Worm (Caenorhabditis elegans) whole organism, late embryonic: Measurements from ENCODE around the gene W02D7.12.

Experiments used
- C38D4.7 ChIP-seq: fragments of 200-800 bp; sonication (Bioruptor generic); optimal IDR thresholded peaks from 2 replicates; lab custom pipeline; 2018; ENCODE audit warnings: mild to moderate bottlenecking, missing genetic modification characterization, moderate library complexity, missing compliant biosample characterization
- F13H6.1 ChIP-seq: sonication (generic microtip); optimal IDR thresholded peaks from 2 replicates; lab custom pipeline; 2016; ENCODE audit warnings: missing genetic modification characterization, missing compliant biosample characterization
- K02D7.2 ChIP-seq: sonication (generic microtip); optimal IDR thresholded peaks from 2 replicates; lab custom pipeline; 2017; ENCODE audit warnings: mild to moderate bottlenecking, missing genetic modification characterization, missing compliant biosample characterization
- ceh-14 ChIP-seq: sonication (generic microtip); optimal IDR thresholded peaks from 2 replicates; lab custom pipeline; 2016; ENCODE audit warnings: missing genotype, missing genetic modification characterization, missing compliant biosample characterization
- ceh-30 ChIP-seq: fragments of 150-350 bp; optimal IDR thresholded peaks from 2 replicates; lab custom pipeline; 2014; ENCODE audit warnings: missing biosample characterization, missing genetic modification characterization
- ceh-31 ChIP-seq: sonication (generic microtip); optimal IDR thresholded peaks from 2 replicates; lab custom pipeline; 2016; ENCODE audit warnings: missing genetic modification characterization, missing compliant biosample characterization
- ceh-34 ChIP-seq: sonication (generic microtip); optimal IDR thresholded peaks from 2 replicates; lab custom pipeline; 2016; ENCODE audit warnings: mild to moderate bottlenecking, missing genetic modification characterization, missing compliant biosample characterization
- ceh-45 ChIP-seq: fragments of 200-800 bp; sonication (Bioruptor generic); IDR thresholded peaks from 2 replicates; pipeline ENCODE4 v1.3.6; 2022; ENCODE audit warnings: missing genetic modification reagents, missing genetic modification characterization, missing compliant biosample characterization
- che-1 ChIP-seq: sonication (generic microtip); optimal IDR thresholded peaks from 2 replicates; lab custom pipeline; 2016; ENCODE audit warnings: mild to moderate bottlenecking, missing genetic modification characterization, missing compliant biosample characterization
- dmd-4 ChIP-seq: sonication (generic microtip); optimal IDR thresholded peaks from 2 replicates; lab custom pipeline; 2016; ENCODE audit warnings: borderline replicate concordance, missing genetic modification characterization, missing compliant biosample characterization
- elt-4 ChIP-seq: sonication (generic microtip); optimal IDR thresholded peaks from 2 replicates; lab custom pipeline; 2016; ENCODE audit warnings: missing genetic modification characterization, missing compliant biosample characterization
- ets-4 ChIP-seq: sonication (generic microtip); optimal IDR thresholded peaks from 2 replicates; lab custom pipeline; 2016; ENCODE audit warnings: missing genetic modification characterization, missing compliant biosample characterization
- fax-1 ChIP-seq: sonication (generic microtip); optimal IDR thresholded peaks from 2 replicates; lab custom pipeline; 2016; ENCODE audit warnings: missing genotype, missing genetic modification characterization, missing compliant biosample characterization
- fkh-10 ChIP-seq: fragments of 150-350 bp; optimal IDR thresholded peaks from 2 replicates; lab custom pipeline; 2014; ENCODE audit warnings: missing biosample characterization, missing genetic modification reagents, missing genetic modification characterization
- fkh-6 ChIP-seq: sonication (generic microtip); optimal IDR thresholded peaks from 2 replicates; lab custom pipeline; 2016; ENCODE audit warnings: missing genetic modification characterization, missing compliant biosample characterization
- gmeb-2 ChIP-seq: sonication (generic microtip); optimal IDR thresholded peaks from 2 replicates; lab custom pipeline; 2016; ENCODE audit warnings: missing genetic modification characterization, inconsistent platforms, missing compliant biosample characterization
- hlh-13 ChIP-seq: fragments of 200-800 bp; sonication (Bioruptor generic); optimal IDR thresholded peaks from 2 replicates; lab custom pipeline; 2018; ENCODE audit warnings: mild to moderate bottlenecking, missing genetic modification characterization, missing compliant biosample characterization
- hlh-15 ChIP-seq: sonication (generic microtip); optimal IDR thresholded peaks from 2 replicates; lab custom pipeline; 2016; ENCODE audit warnings: missing genetic modification characterization, missing compliant biosample characterization
- lin-11 ChIP-seq: fragments of 200-800 bp; sonication (Bioruptor generic); optimal IDR thresholded peaks from 2 replicates; lab custom pipeline; 2018; ENCODE audit warnings: mild to moderate bottlenecking, missing genetic modification characterization, missing compliant biosample characterization
- nfya-1 ChIP-seq: sonication (generic microtip); optimal IDR thresholded peaks from 2 replicates; lab custom pipeline; 2017; ENCODE audit warnings: missing genetic modification characterization, mild to moderate bottlenecking, missing compliant biosample characterization, antibody characterized with exemption, moderate library complexity
- nhr-232 ChIP-seq: sonication (generic microtip); optimal IDR thresholded peaks from 2 replicates; lab custom pipeline; 2016; ENCODE audit warnings: missing genetic modification characterization, missing compliant biosample characterization
- npax-4 ChIP-seq: sonication (generic microtip); optimal IDR thresholded peaks from 2 replicates; lab custom pipeline; 2016; ENCODE audit warnings: missing genetic modification characterization, missing compliant biosample characterization
- odd-2 ChIP-seq: sonication (generic microtip); optimal IDR thresholded peaks from 2 replicates; lab custom pipeline; 2017; ENCODE audit warnings: antibody characterized with exemption, mild to moderate bottlenecking, missing genetic modification characterization, missing compliant biosample characterization
- pag-3 ChIP-seq: sonication (generic microtip); optimal IDR thresholded peaks from 2 replicates; lab custom pipeline; 2016; ENCODE audit warnings: missing compliant biosample characterization, missing genetic modification characterization, borderline replicate concordance
- pat-9 ChIP-seq: fragments of 200-800 bp; sonication (Bioruptor generic); optimal IDR thresholded peaks from 2 replicates; lab custom pipeline; 2018; ENCODE audit warnings: mild to moderate bottlenecking, missing genetic modification characterization, moderate library complexity, missing compliant biosample characterization
- pax-1 ChIP-seq: fragments of 150-350 bp; optimal IDR thresholded peaks from 2 replicates; lab custom pipeline; 2014; ENCODE audit warnings: missing biosample characterization, missing genetic modification characterization
- pha-4 ChIP-seq: fragments of 150-350 bp; optimal IDR thresholded peaks from 2 replicates; lab custom pipeline; 2018; ENCODE audit warnings: missing biosample characterization, missing genetic modification reagents, missing genetic modification characterization
- sdc-2 ChIP-seq: sonication (generic microtip); optimal IDR thresholded peaks from 2 replicates; lab custom pipeline; 2016; ENCODE audit warnings: missing genotype, missing genetic modification characterization, missing compliant biosample characterization
- sox-2 ChIP-seq: fragments of 200-800 bp; sonication (Bioruptor generic); IDR thresholded peaks from 2 replicates; pipeline ENCODE4 v1.3.6; 2022; ENCODE audit warnings: missing genetic modification reagents, missing genetic modification characterization, missing compliant biosample characterization
- tbx-2 ChIP-seq: sonication (generic microtip); optimal IDR thresholded peaks from 2 replicates; lab custom pipeline; 2016; ENCODE audit warnings: missing genetic modification characterization, missing compliant biosample characterization
- ttx-3 ChIP-seq: sonication (generic microtip); optimal IDR thresholded peaks from 2 replicates; lab custom pipeline; 2016; ENCODE audit warnings: missing genetic modification reagents, missing genetic modification characterization, missing compliant biosample characterization
- unc-42 ChIP-seq: sonication (generic microtip); optimal IDR thresholded peaks from 2 replicates; lab custom pipeline; 2016; ENCODE audit warnings: missing genotype, missing genetic modification characterization, missing compliant biosample characterization
- unc-55 ChIP-seq: sonication (generic microtip); optimal IDR thresholded peaks from 2 replicates; lab custom pipeline; 2017; ENCODE audit warnings: missing biosample characterization, missing genetic modification reagents, missing genetic modification characterization
- zip-5 ChIP-seq: sonication (generic microtip); optimal IDR thresholded peaks from 2 replicates; lab custom pipeline; 2016; ENCODE audit warnings: missing genetic modification characterization, missing compliant biosample characterization
- ztf-16 ChIP-seq: sonication (generic microtip); optimal IDR thresholded peaks from 2 replicates; lab custom pipeline; 2017; ENCODE audit warnings: missing genetic modification characterization, missing compliant biosample characterization

The W02D7.12 gene

ce11 chrV:8284800-8285199, 26.5 kb upstream of the W02D7.12 start, which contains the start of gene slc-17.5:
TSS of gene slc-17.5 (minus strand) at chrV:8284900.
- no peak for TF ChIP-seq ets-4 (tag; lab: Kevin White, UChicago)
- no peak for TF ChIP-seq F13H6.1 (tag; lab: Kevin White, UChicago)
- no peak for TF ChIP-seq ceh-34 (tag; lab: Kevin White, UChicago)
- no peak for TF ChIP-seq ceh-45 (GFP tag; lab: Robert Waterston, UW)
- no peak for TF ChIP-seq fax-1 (tag; lab: Kevin White, UChicago)
- no peak for TF ChIP-seq sox-2
- no peak for TF ChIP-seq hlh-15 (tag; lab: Kevin White, UChicago)
- no peak for TF ChIP-seq gmeb-2 (tag; lab: Kevin White, UChicago)
- no peak for TF ChIP-seq ztf-16 (tag; lab: Kevin White, UChicago)
- TF ChIP-seq unc-42 (tag; lab: Kevin White, UChicago) = no peak
- no peak for TF ChIP-seq C38D4.7
- no peak for TF ChIP-seq unc-55
- TF ChIP-seq pat-9 (tag; lab: Kevin White, UChicago) = no peak
- TF ChIP-seq ceh-14 (tag; lab: Kevin White, UChicago) = no peak
- TF ChIP-seq lin-11 (tag; lab: Kevin White, UChicago) = no peak
- TF ChIP-seq fkh-10 (GFP tag; lab: Kevin White, UChicago) = no peak

ce11 chrV:8285455-8285854, 25.9 kb upstream of the W02D7.12 start:
- TF ChIP-seq ceh-34 (tag; lab: Kevin White, UChicago) (no peak), unc-55 (no peak), npax-4 (tag; lab: Kevin White, UChicago) (no peak), C38D4.7 (no peak), ceh-30 (tag; lab: Kevin White, UChicago) (no peak), tbx-2 (tag; lab: Kevin White, UChicago) (no peak), nhr-232 (no peak), odd-2 (no peak), ceh-31 (no peak), dmd-4 (tag; lab: Kevin White, UChicago) (no peak), pat-9 (tag; lab: Kevin White, UChicago) (no peak), che-1 (tag; lab: Kevin White, UChicago) (no peak), zip-5 (tag; lab: Kevin White, UChicago) (no peak), fax-1 (tag; lab: Kevin White, UChicago) (no peak), pha-4 (tag; lab: Kevin White, UChicago) (no peak), elt-4 (tag; lab: Kevin White, UChicago) (no peak), nfya-1 (tag; lab: Kevin White, UChicago) (no peak), hlh-15 (tag; lab: Kevin White, UChicago) (no peak)

ce11 chrV:8288125-8288806, 23.0 kb upstream of the W02D7.12 start:
- no peak for TF ChIP-seq ceh-14 (tag; lab: Kevin White, UChicago)
- no peak for TF ChIP-seq fkh-6 (tag; lab: Kevin White, UChicago)
- no peak for TF ChIP-seq F13H6.1 (tag; lab: Kevin White, UChicago)
- no peak for TF ChIP-seq ets-4 (tag; lab: Kevin White, UChicago)
- no peak for TF ChIP-seq sdc-2 (tag; lab: Kevin White, UChicago)
- no peak for TF ChIP-seq ttx-3 (tag; lab: Kevin White, UChicago)
- TF ChIP-seq odd-2 = no peak
- no peak for TF ChIP-seq pag-3 (tag; lab: Kevin White, UChicago)
- TF ChIP-seq K02D7.2 = no peak
- TF ChIP-seq nhr-232 = no peak
- no peak for TF ChIP-seq hlh-13 (GFP tag; lab: Kevin White, UChicago)
- TF ChIP-seq pax-1 = no peak
- no peak for TF ChIP-seq ceh-30 (tag; lab: Kevin White, UChicago)
- no peak for TF ChIP-seq ceh-45 (GFP tag; lab: Robert Waterston, UW)
- TF ChIP-seq che-1 (tag; lab: Kevin White, UChicago) = no peak
- TF ChIP-seq tbx-2 (tag; lab: Kevin White, UChicago) = no peak
